Worm (Caenorhabditis elegans) whole organism, late embryonic: ENCODE measurements around the gene fat-6.

ENCODE experiments used
- C38D4.7 ChIP-seq: fragments of 200-800 bp; sonication (Bioruptor generic); optimal IDR thresholded peaks from 2 replicates; lab custom pipeline; 2018; ENCODE audit warnings: mild to moderate bottlenecking, missing genetic modification characterization, moderate library complexity, missing compliant biosample characterization
- ahr-1 ChIP-seq: sonication (generic microtip); optimal IDR thresholded peaks from 2 replicates; lab custom pipeline; 2016; ENCODE audit warnings: missing genetic modification characterization, missing compliant biosample characterization
- ceh-14 ChIP-seq: sonication (generic microtip); optimal IDR thresholded peaks from 2 replicates; lab custom pipeline; 2016; ENCODE audit warnings: missing genotype, missing genetic modification characterization, missing compliant biosample characterization
- fkh-10 ChIP-seq: fragments of 150-350 bp; optimal IDR thresholded peaks from 2 replicates; lab custom pipeline; 2014; ENCODE audit warnings: missing biosample characterization, missing genetic modification reagents, missing genetic modification characterization
- hlh-6 ChIP-seq: sonication (generic microtip); optimal IDR thresholded peaks from 2 replicates; lab custom pipeline; 2016; ENCODE audit warnings: missing genotype, missing genetic modification characterization, missing compliant biosample characterization
- pax-1 ChIP-seq: fragments of 150-350 bp; optimal IDR thresholded peaks from 2 replicates; lab custom pipeline; 2014; ENCODE audit warnings: missing biosample characterization, missing genetic modification characterization
- pha-2 ChIP-seq: sonication (generic microtip); optimal IDR thresholded peaks from 2 replicates; lab custom pipeline; 2017; ENCODE audit warnings: mild to moderate bottlenecking, missing genetic modification characterization, missing compliant biosample characterization
- rnt-1 ChIP-seq: sonication (generic microtip); optimal IDR thresholded peaks from 2 replicates; lab custom pipeline; 2016; ENCODE audit warnings: missing genetic modification characterization, missing compliant biosample characterization

DNA sequence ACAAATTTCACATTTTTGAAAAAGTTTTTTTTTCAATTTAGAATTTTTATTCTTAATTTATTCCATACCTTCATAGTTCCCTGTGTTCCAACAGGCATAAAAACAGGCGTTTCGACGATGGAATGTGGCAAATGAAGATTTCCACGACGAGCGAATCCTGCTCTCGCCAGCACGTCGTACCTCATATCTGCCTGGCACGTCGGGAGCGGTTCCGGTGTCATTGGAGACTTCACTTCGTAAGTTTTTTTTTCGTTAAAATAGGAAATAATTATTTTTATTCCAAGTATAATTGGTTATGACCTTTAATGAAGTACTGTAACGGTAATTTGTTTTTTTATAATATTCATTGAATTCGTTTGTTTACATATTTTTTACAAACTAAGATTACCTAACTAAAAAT lies 44.1 kb upstream of the fat-6 start, which contains the start of gene tgt-1:
- TF ChIP-seq fkh-10 (GFP tag; lab: Kevin White, UChicago) (no peak), ahr-1 (tag; lab: Kevin White, UChicago) (no peak), rnt-1 (tag; lab: Kevin White, UChicago) (no peak), pax-1 (tag; lab: Kevin White, UChicago) (no peak), hlh-6 (tag; lab: Kevin White, UChicago) (no peak), pha-2 (tag; lab: Kevin White, UChicago) (no peak), ceh-14 (tag; lab: Kevin White, UChicago) (no peak), C38D4.7 (no peak)
